Worm (Caenorhabditis elegans) whole organism, young adult: ENCODE results near the gene cul-1.

Source experiments
- B0336.3 ChIP-seq: fragments of 200-800 bp; sonication (Bioruptor generic); IDR thresholded peaks from 2 replicates; pipeline ENCODE4 v1.3.6; 2022; ENCODE audit warnings: missing genetic modification characterization, missing compliant biosample characterization
- C06A6.2 ChIP-seq: fragments of 200-800 bp; sonication (Bioruptor generic); conservative IDR thresholded peaks from 2 replicates; pipeline ENCODE4 v1.3.6; 2022; ENCODE audit warnings: missing genetic modification characterization, missing compliant biosample characterization
- C17E4.6 ChIP-seq: fragments of 200-800 bp; sonication (Bioruptor generic); IDR thresholded peaks from 2 replicates; pipeline ENCODE4 v1.3.6; 2022; ENCODE audit warnings: missing genetic modification reagents, missing genetic modification characterization, missing compliant biosample characterization
- F23B12.7 ChIP-seq: sonication (generic microtip); optimal IDR thresholded peaks from 2 replicates; lab custom pipeline; 2017; ENCODE audit warnings: missing genetic modification characterization, mild to moderate bottlenecking, missing compliant biosample characterization, antibody characterized with exemption, moderate library complexity; ENCODE audit not compliant: insufficient read depth
- F39B2.1 ChIP-seq: fragments of 200-800 bp; sonication (Bioruptor generic); IDR thresholded peaks from 2 replicates; pipeline ENCODE4 v1.3.6; 2022; ENCODE audit warnings: missing genetic modification reagents, missing genetic modification characterization, missing compliant biosample characterization
- K11D2.4 ChIP-seq: fragments of 200-800 bp; sonication (Bioruptor generic); IDR thresholded peaks from 2 replicates; pipeline ENCODE4 v1.3.6; 2022; ENCODE audit warnings: missing genetic modification reagents, missing genetic modification characterization, missing compliant biosample characterization
- K12H6.12 ChIP-seq: fragments of 200-800 bp; sonication (Bioruptor generic); optimal IDR thresholded peaks from 2 replicates; lab custom pipeline; 2018; ENCODE audit warnings: mild to moderate bottlenecking, missing genetic modification characterization, missing compliant biosample characterization
- T26A5.8 ChIP-seq: sonication (generic microtip); optimal IDR thresholded peaks from 2 replicates; lab custom pipeline; 2016; ENCODE audit warnings: missing genetic modification characterization, missing compliant biosample characterization
- Y53F4B.3 ChIP-seq: fragments of 200-800 bp; sonication (Bioruptor generic); IDR thresholded peaks from 2 replicates; pipeline ENCODE4 v1.3.6; 2022; ENCODE audit warnings: missing genetic modification reagents, missing genetic modification characterization, missing compliant biosample characterization
- Y79H2A.3 ChIP-seq: fragments of 200-800 bp; sonication (Bioruptor generic); conservative IDR thresholded peaks from 2 replicates; pipeline ENCODE4 v1.3.6; 2022; ENCODE audit warnings: missing genetic modification reagents, missing genetic modification characterization, missing compliant biosample characterization
- Y95B8A.8 ChIP-seq: fragments of 200-800 bp; sonication (Bioruptor generic); IDR thresholded peaks from 2 replicates; pipeline ENCODE4 v1.3.6; 2022; ENCODE audit warnings: missing genetic modification reagents, missing genetic modification characterization, missing compliant biosample characterization
- aptf-2 ChIP-seq: fragments of 200-800 bp; sonication (Bioruptor generic); conservative IDR thresholded peaks from 2 replicates; pipeline ENCODE4 v1.3.6; 2022; ENCODE audit warnings: missing genetic modification reagents, missing genetic modification characterization, missing compliant biosample characterization
- aptf-3 ChIP-seq: fragments of 200-800 bp; sonication (Bioruptor generic); IDR thresholded peaks from 2 replicates; pipeline ENCODE4 v1.3.6; 2022; ENCODE audit warnings: missing genetic modification characterization, missing compliant biosample characterization
- cebp-2 ChIP-seq: fragments of 200-800 bp; sonication (Bioruptor generic); IDR thresholded peaks from 2 replicates; pipeline ENCODE4 v1.3.6; 2022; ENCODE audit warnings: missing genetic modification characterization, missing compliant biosample characterization
- ceh-40 ChIP-seq: fragments of 200-800 bp; sonication (Bioruptor generic); IDR thresholded peaks from 2 replicates; pipeline ENCODE4 v1.3.6; 2022; ENCODE audit warnings: missing genetic modification characterization, missing compliant biosample characterization
- egl-44 ChIP-seq: fragments of 200-800 bp; sonication (Bioruptor generic); IDR thresholded peaks from 2 replicates; pipeline ENCODE4 v1.3.6; 2022; ENCODE audit warnings: missing genetic modification reagents, missing genetic modification characterization, missing compliant biosample characterization
- ekl-4 ChIP-seq: fragments of 200-800 bp; sonication (Bioruptor generic); IDR thresholded peaks from 2 replicates; pipeline ENCODE4 v1.3.6; 2022; ENCODE audit warnings: missing genetic modification reagents, missing genetic modification characterization, missing compliant biosample characterization
- ets-4 ChIP-seq: fragments of 200-800 bp; sonication (Bioruptor generic); optimal IDR thresholded peaks from 2 replicates; lab custom pipeline; 2018; ENCODE audit warnings: mild to moderate bottlenecking, missing genetic modification characterization, missing compliant biosample characterization
- hmg-1.2 ChIP-seq: fragments of 200-800 bp; sonication (Bioruptor generic); IDR thresholded peaks from 2 replicates; pipeline ENCODE4 v1.3.6; 2022; ENCODE audit warnings: missing genetic modification reagents, missing genetic modification characterization, missing compliant biosample characterization
- hmg-20 ChIP-seq: fragments of 200-800 bp; sonication (Bioruptor generic); IDR thresholded peaks from 2 replicates; pipeline ENCODE4 v1.3.6; 2022; ENCODE audit warnings: missing genetic modification reagents, missing genetic modification characterization, missing compliant biosample characterization
- lag-1 ChIP-seq: fragments of 200-800 bp; sonication (Bioruptor generic); IDR thresholded peaks from 2 replicates; pipeline ENCODE4 v1.3.6; 2022; ENCODE audit warnings: missing genetic modification reagents, missing genetic modification characterization, missing compliant biosample characterization
- lin-40 ChIP-seq: sonication (generic microtip); optimal IDR thresholded peaks from 2 replicates; lab custom pipeline; 2016; ENCODE audit warnings: missing genetic modification characterization, mild to moderate bottlenecking, missing compliant biosample characterization, missing genotype, missing genetic modification reagents
- lir-1 ChIP-seq: fragments of 200-800 bp; sonication (Bioruptor generic); conservative IDR thresholded peaks from 2 replicates; pipeline ENCODE4 v1.3.6; 2022; ENCODE audit warnings: missing genetic modification reagents, missing genetic modification characterization, missing compliant biosample characterization
- lsy-27 ChIP-seq: sonication (generic microtip); optimal IDR thresholded peaks from 2 replicates; lab custom pipeline; 2017; ENCODE audit warnings: missing genetic modification characterization, mild to moderate bottlenecking, missing compliant biosample characterization, antibody characterized with exemption, missing genotype, borderline replicate concordance; ENCODE audit not compliant: insufficient read depth
- madf-3 ChIP-seq: fragments of 200-800 bp; sonication (Bioruptor generic); IDR thresholded peaks from 2 replicates; pipeline ENCODE4 v1.3.6; 2022; ENCODE audit warnings: missing genetic modification reagents, missing genetic modification characterization, missing compliant biosample characterization
- mcd-1 ChIP-seq: fragments of 200-800 bp; sonication (Bioruptor generic); IDR thresholded peaks from 2 replicates; pipeline ENCODE4 v1.3.6; 2022; ENCODE audit warnings: missing genetic modification reagents, missing genetic modification characterization, missing compliant biosample characterization
- mes-4 ChIP-seq: sonication (generic microtip); optimal IDR thresholded peaks from 2 replicates; lab custom pipeline; 2016; ENCODE audit warnings: missing genotype, missing genetic modification characterization, missing compliant biosample characterization
- mxl-1 ChIP-seq: sonication (generic microtip); optimal IDR thresholded peaks from 2 replicates; lab custom pipeline; 2016; ENCODE audit warnings: missing genetic modification characterization, missing compliant biosample characterization
- nfya-2 ChIP-seq: fragments of 200-800 bp; sonication (Bioruptor generic); IDR thresholded peaks from 2 replicates; pipeline ENCODE4 v1.3.6; 2022; ENCODE audit warnings: missing genetic modification reagents, missing genetic modification characterization, missing compliant biosample characterization
- nfyb-1 ChIP-seq: fragments of 200-800 bp; sonication (Bioruptor generic); IDR thresholded peaks from 2 replicates; pipeline ENCODE4 v1.3.6; 2022; ENCODE audit warnings: missing genetic modification reagents, missing genetic modification characterization, missing compliant biosample characterization
- nhr-120 ChIP-seq: fragments of 200-800 bp; sonication (Bioruptor generic); IDR thresholded peaks from 2 replicates; pipeline ENCODE4 v1.3.6; 2022; ENCODE audit warnings: missing genetic modification characterization, missing compliant biosample characterization
- nhr-80 ChIP-seq: sonication (generic microtip); optimal IDR thresholded peaks from 2 replicates; lab custom pipeline; 2016; ENCODE audit warnings: missing genetic modification characterization, missing compliant biosample characterization
- nhr-90 ChIP-seq: sonication (generic microtip); optimal IDR thresholded peaks from 2 replicates; lab custom pipeline; 2016; ENCODE audit warnings: missing genotype, mild to moderate bottlenecking, missing genetic modification characterization, missing compliant biosample characterization
- rec-8 ChIP-seq, 2 experiments: sonication (generic microtip); optimal IDR thresholded peaks; 2 replicates each; lab custom pipeline; 2016; ENCODE audit warnings: mild to moderate bottlenecking in 2 of 2, missing genetic modification characterization in 2 of 2, missing genetic modification reagents in 2 of 2, missing genotype in 2 of 2, missing biosample characterization in 1 of 2, missing compliant biosample characterization in 1 of 2, moderate library complexity in 1 of 2
- sdz-38 ChIP-seq: sonication (generic microtip); optimal IDR thresholded peaks from 2 replicates; lab custom pipeline; 2016; ENCODE audit warnings: missing genotype, missing genetic modification characterization, missing compliant biosample characterization
- sea-2 ChIP-seq: fragments of 200-800 bp; sonication (Bioruptor generic); IDR thresholded peaks from 2 replicates; pipeline ENCODE4 v1.3.6; 2022; ENCODE audit warnings: missing genetic modification characterization, missing compliant biosample characterization
- snpc-3.4 ChIP-seq: sonication (generic microtip); optimal IDR thresholded peaks from 2 replicates; lab custom pipeline; 2017; ENCODE audit warnings: missing genetic modification characterization, mild to moderate bottlenecking, missing compliant biosample characterization, antibody characterized with exemption, moderate library complexity, missing genotype, missing genetic modification reagents
- snpc-4 ChIP-seq, 5 experiments: fragments of 150-350 bp in 1 of 5; sonication (generic microtip) in 4 of 5; optimal IDR thresholded peaks; 2 replicates each; lab custom pipeline; 2014 to 2018; ENCODE audit warnings: missing genetic modification characterization in 5 of 5, missing biosample characterization in 3 of 5, antibody characterized with exemption in 2 of 5, mild to moderate bottlenecking in 2 of 5, missing compliant biosample characterization in 2 of 5, missing genotype in 2 of 5, moderate library complexity in 2 of 5, missing genetic modification reagents in 1 of 5
- tbp1 ChIP-seq: fragments of 200-800 bp; sonication (Bioruptor generic); optimal IDR thresholded peaks from 2 replicates; lab custom pipeline; 2018; ENCODE audit warnings: mild to moderate bottlenecking, missing genetic modification characterization, missing compliant biosample characterization
- ztf-22 ChIP-seq: fragments of 200-800 bp; sonication (Bioruptor generic); optimal IDR thresholded peaks from 2 replicates; lab custom pipeline; 2018; ENCODE audit warnings: mild to moderate bottlenecking, missing genetic modification characterization, moderate library complexity, missing compliant biosample characterization
- ztf-26 ChIP-seq: sonication (generic microtip); optimal IDR thresholded peaks from 2 replicates; lab custom pipeline; 2017; ENCODE audit warnings: missing genetic modification characterization, missing compliant biosample characterization
- ztf-28 ChIP-seq: fragments of 200-800 bp; sonication (Bioruptor generic); IDR thresholded peaks from 2 replicates; pipeline ENCODE4 v1.3.6; 2022; ENCODE audit warnings: missing genetic modification reagents, missing genetic modification characterization, missing compliant biosample characterization
- ztf-3 ChIP-seq: fragments of 200-800 bp; sonication (Bioruptor generic); optimal IDR thresholded peaks from 2 replicates; lab custom pipeline; 2018; ENCODE audit warnings: mild to moderate bottlenecking, missing genetic modification characterization, missing compliant biosample characterization

cul-1 gene

ce11 chrIII:10446730-10447129 is 24.3 kb upstream of the cul-1 start, which contains the start of gene H04D03.7:
TSS of gene H04D03.7 (minus strand) at chrIII:10446830.
- TF ChIP-seq lag-1 (GFP tag; lab: Robert Waterston, UW) (no peak), nfya-2 (no peak), lsy-27 (tag; lab: Kevin White, UChicago) (no peak), nhr-80 (no peak), nhr-90 (tag; lab: Kevin White, UChicago) (no peak)

- TF ChIP-seq hmg-1.2 (GFP tag; lab: Robert Waterston, UW): no peak
These were observed 20.0 kb upstream of the cul-1 start, which contains the start of gene H04D03.4 for ce11 chrIII:10451012-10451411. TSS of gene H04D03.4 (minus strand) at chrIII:10451112.

- TF ChIP-seq ztf-3 (GFP tag; lab: Kevin White, UChicago) (no peak), sdz-38 (tag; lab: Kevin White, UChicago) (no peak), snpc-4 (GFP tag; optimal IDR thresholded peaks at IDR 0.05; lab: Kevin White, UChicago) (peak; percentile 76), snpc-4 (tag; optimal IDR thresholded peaks at IDR 0.05; lab: Kevin White, UChicago) (peak; percentile 44 to 76 (median 54)), snpc-3.4 (peak; percentile 91), mes-4 (no peak), ztf-26 (tag; lab: Kevin White, UChicago) (no peak), B0336.3 (GFP tag; lab: Robert Waterston, UW) (no peak), cebp-2 (GFP tag; lab: Robert Waterston, UW) (no peak), mcd-1 (GFP tag; lab: Robert Waterston, UW) (peak; percentile 98), mxl-1 (tag; lab: Kevin White, UChicago) (no peak), tbp1 (GFP tag; lab: Kevin White, UChicago) (peak; percentile 73), F39B2.1 (GFP tag; lab: Robert Waterston, UW) (no peak), sea-2 (GFP tag; lab: Robert Waterston, UW) (no peak), ztf-28 (GFP tag; lab: Robert Waterston, UW) (peak; percentile 96), nhr-120 (GFP tag; lab: Robert Waterston, UW) (no peak), ztf-22 (GFP tag; lab: Kevin White, UChicago) (peak; percentile 12), T26A5.8 (tag; lab: Kevin White, UChicago) (no peak), ceh-40 (GFP tag; lab: Robert Waterston, UW) (no peak), Y79H2A.3 (GFP tag; lab: Robert Waterston, UW) (peak; percentile 79), C06A6.2 (GFP tag; lab: Robert Waterston, UW) (peak; percentile 74), Y95B8A.8 (GFP tag; lab: Robert Waterston, UW) (peak; percentile 82), hmg-20 (GFP tag; lab: Robert Waterston, UW) (no peak), nfyb-1 (0 out of 2 replicates have a peak, but pooled peaks have one; percentile 54), rec-8 (tag; optimal IDR thresholded peaks at IDR 0.05; lab: Kevin White, UChicago) (peak; percentile 6 to 37), aptf-2 (peak; percentile 74; the same call in 1 of the 2 replicates), nhr-90 (tag; lab: Kevin White, UChicago) (no peak), Y53F4B.3 (no peak), C17E4.6 (peak; percentile 70), F23B12.7 (tag; lab: Kevin White, UChicago) (peak; percentile 87), lir-1 (GFP tag; lab: Robert Waterston, UW) (peak; percentile 88), K12H6.12 (peak; percentile 63), madf-3 (peak; percentile 79; the same call in 1 of the 2 replicates), ets-4 (GFP tag; lab: Kevin White, UChicago) (no peak), lin-40 (peak; percentile 65), K11D2.4 (peak; percentile 68; the same call in 1 of the 2 replicates), aptf-3 (GFP tag; lab: Robert Waterston, UW) (no peak), ekl-4 (GFP tag; lab: Robert Waterston, UW) (peak; percentile 84; the same call in 1 of the 2 replicates), egl-44 (GFP tag; lab: Robert Waterston, UW) (no peak)
These were observed 10.4 kb upstream of the cul-1 start, which contains the start of gene ecps-1 for ce11 chrIII:10460427-10461163. TSS of gene ecps-1 (minus strand) at chrIII:10460551.
